Fruit fly (Drosophila melanogaster) whole organism, embryonic: ENCODE measurements around the gene Vdup1.
A peak's percentile ranks its signal among the peaks of the same experiment; 100 is the strongest.

Source experiments
- Atf-2 ChIP-seq: fragments of 200-800 bp; sonication (Bioruptor generic); optimal IDR thresholded peaks from 2 replicates; lab custom pipeline; 2016; ENCODE audit warnings: missing biosample characterization, missing genetic modification characterization
- Awh ChIP-seq: fragments of 200-800 bp; sonication (Bioruptor generic); IDR thresholded peaks from 2 replicates; pipeline ENCODE4, ENCODE4 v1.3.6; 2022; ENCODE audit warnings: missing biosample characterization, missing genetic modification characterization
- Blimp-1 ChIP-seq: fragments of 200-800 bp; sonication (Bioruptor generic); optimal IDR thresholded peaks from 3 replicates; lab custom pipeline; 2018; ENCODE audit warnings: missing biosample characterization, missing genetic modification characterization, mild to moderate bottlenecking, moderate library complexity, missing genetic modification reagents
- CG10147 ChIP-seq: fragments of 200-800 bp; sonication (Bioruptor generic); optimal IDR thresholded peaks from 2 replicates; lab custom pipeline; 2019; ENCODE audit warnings: missing biosample characterization, mild to moderate bottlenecking, missing genetic modification characterization, moderate library complexity
- CG10462 ChIP-seq: fragments of 200-800 bp; sonication (Bioruptor generic); optimal IDR thresholded peaks from 2 replicates; lab custom pipeline; 2016; ENCODE audit warnings: missing biosample characterization, missing genetic modification characterization
- CG11504 ChIP-seq: fragments of 200-800 bp; sonication (Bioruptor generic); optimal IDR thresholded peaks from 3 replicates; lab custom pipeline; 2019; ENCODE audit warnings: missing biosample characterization, mild to moderate bottlenecking, missing genetic modification characterization, moderate library complexity
- CG16815 ChIP-seq: fragments of 200-800 bp; sonication (Bioruptor generic); optimal IDR thresholded peaks from 3 replicates; lab custom pipeline; 2017; ENCODE audit warnings: missing biosample characterization, mild to moderate bottlenecking, missing genetic modification characterization
- CG17802 ChIP-seq: fragments of 200-800 bp; sonication (Bioruptor generic); optimal IDR thresholded peaks from 2 replicates; lab custom pipeline; 2018; ENCODE audit warnings: missing biosample characterization, mild to moderate bottlenecking, missing genetic modification characterization, moderate library complexity
- CG2116 ChIP-seq: fragments of 200-800 bp; sonication (Bioruptor generic); optimal IDR thresholded peaks from 3 replicates; lab custom pipeline; 2018; ENCODE audit warnings: missing biosample characterization, mild to moderate bottlenecking, missing genetic modification characterization
- CG2129 ChIP-seq: fragments of 200-800 bp; sonication (Bioruptor generic); IDR thresholded peaks from 2 replicates; pipeline ENCODE4 v1.3.6; 2022; ENCODE audit warnings: missing biosample characterization, missing genetic modification characterization; ENCODE audit not compliant: partially characterized antibody
- CG2199 ChIP-seq: fragments of 200-800 bp; sonication (Bioruptor generic); IDR thresholded peaks from 3 replicates; pipeline ENCODE4 v1.3.6; 2022; ENCODE audit warnings: missing biosample characterization, missing genetic modification characterization
- CG2712 ChIP-seq: fragments of 200-800 bp; optimal IDR thresholded peaks from 3 replicates; lab custom pipeline; 2019; ENCODE audit warnings: missing biosample characterization, mild to moderate bottlenecking, missing genetic modification characterization, moderate library complexity
- CG31441 ChIP-seq: fragments of 200-800 bp; sonication (Bioruptor generic); IDR thresholded peaks from 2 replicates; pipeline ENCODE4 v1.3.6; 2022; ENCODE audit warnings: missing biosample characterization, missing genetic modification characterization
- CG3726 ChIP-seq: fragments of 200-800 bp; sonication (Bioruptor generic); IDR thresholded peaks from 3 replicates; pipeline ENCODE4, ENCODE4 v1.3.6; 2022; ENCODE audit warnings: missing biosample characterization, missing genetic modification characterization
- CG4360 ChIP-seq: fragments of 200-800 bp; sonication (Bioruptor generic); IDR thresholded peaks from 2 replicates; pipeline ENCODE4 v1.3.6; 2022; ENCODE audit warnings: missing biosample characterization, missing genetic modification characterization
- CG4730 ChIP-seq: fragments of 200-800 bp; sonication (Bioruptor generic); IDR thresholded peaks from 2 replicates; pipeline ENCODE4 v1.3.6; 2022; ENCODE audit warnings: missing biosample characterization, missing genetic modification characterization
- CG4854 ChIP-seq: fragments of 200-800 bp; sonication (Bioruptor generic); optimal IDR thresholded peaks from 2 replicates; lab custom pipeline; 2016; ENCODE audit warnings: missing biosample characterization, missing genetic modification characterization, inconsistent platforms
- CG6791 ChIP-seq: fragments of 200-800 bp; sonication (Bioruptor generic); IDR thresholded peaks from 3 replicates; pipeline ENCODE4 v1.3.6; 2022; ENCODE audit warnings: missing biosample characterization, missing genetic modification characterization; ENCODE audit not compliant: partially characterized antibody
- CG7839 ChIP-seq: fragments of 200-800 bp; sonication (Bioruptor generic); optimal IDR thresholded peaks from 3 replicates; lab custom pipeline; 2018; ENCODE audit warnings: missing biosample characterization, mild to moderate bottlenecking, missing genetic modification characterization, moderate library complexity
- CG8281 ChIP-seq: fragments of 200-800 bp; sonication (Bioruptor generic); optimal IDR thresholded peaks from 2 replicates; lab custom pipeline; 2018; ENCODE audit warnings: missing biosample characterization, mild to moderate bottlenecking, missing genetic modification characterization, moderate library complexity
- Chrac-16 ChIP-seq: fragments of 200-800 bp; sonication (Bioruptor generic); optimal IDR thresholded peaks from 3 replicates; lab custom pipeline; 2016; ENCODE audit warnings: missing biosample characterization, missing genetic modification characterization
- D19B ChIP-seq: fragments of 200-800 bp; sonication (Bioruptor generic); optimal IDR thresholded peaks from 2 replicates; lab custom pipeline; 2017; ENCODE audit warnings: missing biosample characterization, mild to moderate bottlenecking, missing genetic modification characterization
- Dp ChIP-seq: fragments of 200-800 bp; sonication (Bioruptor generic); optimal IDR thresholded peaks from 2 replicates; lab custom pipeline; 2018; ENCODE audit warnings: missing biosample characterization, mild to moderate bottlenecking, missing genetic modification characterization, moderate library complexity
- Eip74EF ChIP-seq, 2 experiments: fragments of 200-800 bp in 1 of 2; fragments of >200 bp in 1 of 2; sonication (Bioruptor generic) in 1 of 2; optimal IDR thresholded peaks; 2 replicates each; lab custom pipeline; 2017 to 2019; ENCODE audit warnings: missing biosample characterization in 2 of 2, missing genetic modification characterization in 2 of 2, mild to moderate bottlenecking in 1 of 2, moderate library complexity in 1 of 2
- Gug ChIP-seq: fragments of 200-800 bp; sonication (Bioruptor generic); IDR thresholded peaks from 4 replicates; pipeline ENCODE4 v1.3.6; 2022; ENCODE audit warnings: missing biosample characterization, missing genetic modification characterization
- HLH4C ChIP-seq: fragments of 200-800 bp; sonication (Bioruptor generic); IDR thresholded peaks from 3 replicates; pipeline ENCODE4 v1.3.6; 2022; ENCODE audit warnings: missing biosample characterization, missing genetic modification characterization; ENCODE audit not compliant: partially characterized antibody
- HLH54F ChIP-seq: fragments of 200-800 bp; sonication (Bioruptor generic); optimal IDR thresholded peaks from 3 replicates; lab custom pipeline; 2016; ENCODE audit warnings: missing biosample characterization, missing genetic modification characterization
- HLHmδ ChIP-seq: fragments of 200-800 bp; sonication (Bioruptor generic); optimal IDR thresholded peaks from 2 replicates; lab custom pipeline; 2018; ENCODE audit warnings: missing biosample characterization, mild to moderate bottlenecking, missing genetic modification characterization, moderate library complexity
- Hmr ChIP-seq: fragments of 200-800 bp; sonication (Bioruptor generic); optimal IDR thresholded peaks from 3 replicates; lab custom pipeline; 2017; ENCODE audit warnings: mild to moderate bottlenecking, missing biosample characterization, missing genetic modification reagents, missing genetic modification characterization
- Six4 ChIP-seq: fragments of 200-800 bp; sonication (Bioruptor generic); optimal IDR thresholded peaks from 2 replicates; lab custom pipeline; 2016; ENCODE audit warnings: missing biosample characterization, missing genetic modification characterization
- Sry-β ChIP-seq: fragments of 200-800 bp; sonication (Bioruptor generic); optimal IDR thresholded peaks from 2 replicates; lab custom pipeline; 2018; ENCODE audit warnings: missing biosample characterization, mild to moderate bottlenecking, missing genetic modification characterization, moderate library complexity
- Tbp ChIP-seq: fragments of >200 bp; optimal IDR thresholded peaks from 2 replicates; lab custom pipeline; 2018; ENCODE audit warnings: missing biosample characterization, missing genetic modification characterization
- dimm ChIP-seq: fragments of 200-800 bp; sonication (Bioruptor generic); IDR thresholded peaks from 2 replicates; pipeline ENCODE4 v1.3.6; 2022; ENCODE audit warnings: missing biosample characterization, missing genetic modification characterization
- esg ChIP-seq: fragments of 200-800 bp; sonication (Bioruptor generic); conservative IDR thresholded peaks from 2 replicates; pipeline ENCODE4 v1.3.6; 2022; ENCODE audit warnings: missing biosample characterization, missing genetic modification characterization
- gcm ChIP-seq: fragments of 200-800 bp; sonication (Bioruptor generic); optimal IDR thresholded peaks from 2 replicates; lab custom pipeline; 2019; ENCODE audit warnings: missing biosample characterization, mild to moderate bottlenecking, missing genetic modification characterization, moderate library complexity
- lab ChIP-seq: fragments of 200-800 bp; sonication (Bioruptor generic); optimal IDR thresholded peaks from 3 replicates; lab custom pipeline; 2017; ENCODE audit warnings: missing biosample characterization, missing genetic modification characterization, mild to moderate bottlenecking, moderate library complexity, missing genetic modification reagents
- org-1 ChIP-seq: fragments of 200-800 bp; sonication (Bioruptor generic); optimal IDR thresholded peaks from 2 replicates; lab custom pipeline; 2017; ENCODE audit warnings: missing biosample characterization, missing genetic modification characterization
- pita ChIP-seq: fragments of 200-800 bp; sonication (Bioruptor generic); optimal IDR thresholded peaks from 2 replicates; lab custom pipeline; 2017; ENCODE audit warnings: missing biosample characterization, mild to moderate bottlenecking, missing genetic modification characterization
- pros ChIP-seq: fragments of 200-800 bp; sonication (Bioruptor generic); optimal IDR thresholded peaks from 3 replicates; lab custom pipeline; 2019; ENCODE audit warnings: missing biosample characterization, mild to moderate bottlenecking, missing genetic modification characterization, moderate library complexity
- psq ChIP-seq: fragments of 200-800 bp; sonication (Bioruptor generic); optimal IDR thresholded peaks from 2 replicates; lab custom pipeline; 2017; ENCODE audit warnings: missing biosample characterization, missing genetic modification characterization
- ro ChIP-seq: fragments of 200-800 bp; sonication (Bioruptor generic); IDR thresholded peaks from 2 replicates; pipeline ENCODE4 v1.3.6; 2022; ENCODE audit warnings: missing biosample characterization, missing genetic modification characterization
- sc ChIP-seq, 3 experiments: fragments of >200 bp in 2 of 3; fragments of 200-800 bp in 1 of 3; sonication (Bioruptor generic) in 1 of 3; optimal IDR thresholded peaks; 2 replicates in 2 of 3; 3 replicates in 1 of 3; lab custom pipeline; 2017; ENCODE audit warnings: mild to moderate bottlenecking in 1 of 3, missing biosample characterization in 1 of 3, missing genetic modification characterization in 1 of 3, missing genetic modification reagents in 1 of 3
- sens ChIP-seq: fragments of 200-800 bp; sonication (Bioruptor generic); peaks from one replicate; lab custom pipeline; 2016; ENCODE audit warnings: missing biosample characterization, missing genetic modification characterization
- seq ChIP-seq: fragments of 200-800 bp; sonication (Bioruptor generic); IDR thresholded peaks from 2 replicates; pipeline ENCODE4 v1.3.6; 2022; ENCODE audit warnings: missing biosample characterization, missing genetic modification characterization
- sisA ChIP-seq: fragments of 200-800 bp; sonication (Bioruptor generic); IDR thresholded peaks from 2 replicates; pipeline ENCODE4 v1.3.6; 2022; ENCODE audit warnings: missing biosample characterization, missing genetic modification characterization
- stwl ChIP-seq: fragments of 200-800 bp; sonication (Bioruptor generic); optimal IDR thresholded peaks from 3 replicates; lab custom pipeline; 2018; ENCODE audit warnings: missing biosample characterization, mild to moderate bottlenecking, missing genetic modification characterization, moderate library complexity
- vnd ChIP-seq: fragments of 200-800 bp; sonication (Bioruptor generic); IDR thresholded peaks from 3 replicates; pipeline ENCODE4 v1.3.6; 2022; ENCODE audit warnings: missing biosample characterization, missing genetic modification characterization; ENCODE audit not compliant: partially characterized antibody
- zf30C ChIP-seq: fragments of 200-800 bp; sonication (Bioruptor generic); optimal IDR thresholded peaks from 3 replicates; lab custom pipeline; 2018; ENCODE audit warnings: missing biosample characterization, mild to moderate bottlenecking, missing genetic modification characterization
- zfh1 ChIP-seq: fragments of 200-800 bp; sonication (Bioruptor generic); IDR thresholded peaks from 3 replicates; pipeline ENCODE4 v1.3.6; 2022; ENCODE audit warnings: missing biosample characterization, missing genetic modification characterization

Vdup1 gene

dm6 chr3L:159406-160084 is 19.2 kb downstream of the Vdup1 start:
- no peak for TF ChIP-seq zf30C
- no peak for TF ChIP-seq HLHmδ (GFP tag; lab: Kevin White, UChicago)
- peak; percentile 42 for TF ChIP-seq gcm (GFP tag; lab: Kevin White, UChicago)
- no peak for TF ChIP-seq CG11504 (tag; lab: Kevin White, UChicago)
- no peak for TF ChIP-seq vnd
- TF ChIP-seq sc (optimal IDR thresholded peaks at IDR 0.05; lab: Kevin White, UChicago) = no peak
- TF ChIP-seq sc (GFP tag; optimal IDR thresholded peaks at IDR 0.05; lab: Kevin White, UChicago) = no peak
- no peak for TF ChIP-seq CG2116 (GFP tag; lab: Kevin White, UChicago)
- peak; percentile 44 for TF ChIP-seq sens (GFP tag; lab: Kevin White, UChicago)
- no peak for TF ChIP-seq sisA (GFP tag; lab: Robert Waterston, UW)
- TF ChIP-seq Chrac-16 (GFP tag; lab: Kevin White, UChicago) = no peak
- no peak for TF ChIP-seq Sry-β (GFP tag; lab: Kevin White, UChicago)
- peak; percentile 78 for TF ChIP-seq pros (GFP tag; lab: Kevin White, UChicago)
- TF ChIP-seq org-1 (GFP tag; lab: Kevin White, UChicago) = no peak
- no peak for TF ChIP-seq CG3726 (GFP tag; lab: Robert Waterston, UW)
- TF ChIP-seq CG2129 (GFP tag; lab: Robert Waterston, UW) = no peak
- peak; percentile 26 for TF ChIP-seq Six4
- TF ChIP-seq Dp (GFP tag; lab: Kevin White, UChicago) = no peak
- TF ChIP-seq ro (GFP tag; lab: Robert Waterston, UW) = no peak
- TF ChIP-seq CG17802 (tag; lab: Kevin White, UChicago) = no peak
- TF ChIP-seq HLH54F (GFP tag; lab: Kevin White, UChicago) = no peak
- no peak for TF ChIP-seq pita (GFP tag; lab: Kevin White, UChicago)
- TF ChIP-seq Blimp-1 (GFP tag; lab: Kevin White, UChicago) = peak; percentile 51
- no peak for TF ChIP-seq CG4854
- no peak for TF ChIP-seq psq
- no peak for TF ChIP-seq CG16815 (GFP tag; lab: Kevin White, UChicago)
- peak; percentile 66 for TF ChIP-seq CG4360 (GFP tag; lab: Robert Waterston, UW)
- TF ChIP-seq lab (GFP tag; lab: Kevin White, UChicago) = no peak
- TF ChIP-seq CG31441 (GFP tag; lab: Robert Waterston, UW) = no peak
- TF ChIP-seq Atf-2 (GFP tag; lab: Kevin White, UChicago) = no peak
- TF ChIP-seq esg (GFP tag; lab: Robert Waterston, UW) = no peak
- TF ChIP-seq CG4730 (GFP tag; lab: Robert Waterston, UW) = no peak
- no peak for TF ChIP-seq CG7839 (tag; lab: Kevin White, UChicago)
- TF ChIP-seq CG10147 (GFP tag; lab: Kevin White, UChicago) = no peak
- peak; percentile 19 for TF ChIP-seq CG8281 (tag; lab: Kevin White, UChicago)
- no peak for TF ChIP-seq CG10462
- TF ChIP-seq CG6791 (GFP tag; lab: Robert Waterston, UW) = no peak
- TF ChIP-seq Eip74EF (GFP tag; optimal IDR thresholded peaks at IDR 0.05; lab: Kevin White, UChicago) = peak in 1 of 2 experiments; percentile 56
- no peak for TF ChIP-seq Gug
- no peak for TF ChIP-seq Hmr (GFP tag; lab: Kevin White, UChicago)
- no peak for TF ChIP-seq CG2712 (tag; lab: Kevin White, UChicago)
- TF ChIP-seq CG2199 (GFP tag; lab: Robert Waterston, UW) = peak; percentile 26; the same call in 1 of the 3 replicates
- TF ChIP-seq dimm (GFP tag; lab: Robert Waterston, UW) = no peak
- TF ChIP-seq zfh1 (GFP tag; lab: Robert Waterston, UW) = no peak
- TF ChIP-seq D19B = no peak
- no peak for TF ChIP-seq Tbp
- TF ChIP-seq HLH4C (GFP tag; lab: Robert Waterston, UW) = no peak
- TF ChIP-seq Awh (GFP tag; lab: Robert Waterston, UW) = 0 out of 2 replicates have a peak, but pooled peaks have one; percentile 14
- no peak for TF ChIP-seq seq
- TF ChIP-seq stwl (tag; lab: Kevin White, UChicago) = peak; percentile 14
